Worm (Caenorhabditis elegans) whole organism, midembryonic: Measurements from ENCODE around the gene nhr-96.

Experiments used
- klf-2 ChIP-seq: fragments of 200-800 bp; sonication (Bioruptor generic); conservative IDR thresholded peaks from 2 replicates; pipeline ENCODE4 v1.3.6; 2022; ENCODE audit warnings: missing genetic modification reagents, missing genetic modification characterization, missing compliant biosample characterization
- ztf-29 ChIP-seq: fragments of 200-800 bp; sonication (Bioruptor generic); IDR thresholded peaks from 2 replicates; pipeline ENCODE4 v1.3.6; 2022; ENCODE audit warnings: missing genetic modification reagents, missing genetic modification characterization, missing compliant biosample characterization

ce11 chrV:2228781-2229180 lies 4.5 kb upstream of the nhr-96 start, which contains the start of gene nhr-126:
- TF ChIP-seq ztf-29, result no peak
- no peak for TF ChIP-seq klf-2 (GFP tag; lab: Robert Waterston, UW)
